Fruit fly (Drosophila melanogaster): ENCODE measurements around the gene sqz.

dm6 chr3R:19165620-19166055 is 1.6 kb downstream of the sqz start:
- TF ChIP-seq D (optimal IDR thresholded peaks at IDR 0.05): no peak
- TF ChIP-seq D (GFP tag; optimal IDR thresholded peaks at IDR 0.05): no peak
- TF ChIP-seq CG11696 (GFP tag; IDR thresholded peaks at IDR 0.05): no peak
- TF ChIP-seq ara (GFP tag; IDR thresholded peaks at IDR 0.05): no peak
- TF ChIP-seq CG7786 (GFP tag; optimal IDR thresholded peaks at IDR 0.05): no peak
- TF ChIP-seq CG1233 (GFP tag; optimal IDR thresholded peaks at IDR 0.05): no peak
- no peak for TF ChIP-seq crc (GFP tag; optimal IDR thresholded peaks at IDR 0.05)

Measured in whole organism, embryonic.